Worm (Caenorhabditis elegans): Measurements from ENCODE around the gene F45E4.5.
A peak's percentile ranks its signal among the peaks of the same experiment; 100 is the strongest.

F45E4.5 gene

ce11 chrIV:7586972-7587371 is 41.9 kb downstream of the F45E4.5 start:
- TF ChIP-seq lin-26 (GFP tag; IDR thresholded peaks at IDR 0.05) (no peak), egl-44 (GFP tag; IDR thresholded peaks at IDR 0.05) (no peak), T26A5.8 (tag; optimal IDR thresholded peaks at IDR 0.05) (no peak), bed-2 (GFP tag; IDR thresholded peaks at IDR 0.05) (no peak), F33H1.4 (GFP tag; IDR thresholded peaks at IDR 0.05) (no peak), K12H6.12 (tag; optimal IDR thresholded peaks at IDR 0.05) (no peak), rpc-1 (optimal IDR thresholded peaks at IDR 0.05) (no peak), rpc-1 (tag; optimal IDR thresholded peaks at IDR 0.05) (no peak), C17E4.6 (GFP tag; IDR thresholded peaks at IDR 0.05) (no peak), C06A6.2 (GFP tag; conservative IDR thresholded peaks at IDR 0.05) (no peak)

ce11 chrIV:7585273-7585882 is 43.5 kb downstream of the F45E4.5 start:
- TF ChIP-seq F33H1.4 (GFP tag; IDR thresholded peaks at IDR 0.05) (no peak), egl-18 (GFP tag; IDR thresholded peaks at IDR 0.05) (0 out of 2 replicates have a peak, but pooled peaks have one; percentile 26)

- TF ChIP-seq ztf-26 (tag; optimal IDR thresholded peaks at IDR 0.05) (no peak), nhr-120 (GFP tag; IDR thresholded peaks at IDR 0.05) (no peak), aptf-2 (GFP tag; conservative IDR thresholded peaks at IDR 0.05) (no peak), K12H6.12 (tag; optimal IDR thresholded peaks at IDR 0.05) (peak; percentile 36), die-1 (tag; optimal IDR thresholded peaks at IDR 0.05) (no peak), ceh-40 (GFP tag; IDR thresholded peaks at IDR 0.05) (no peak), dpl-1 (GFP tag; optimal IDR thresholded peaks at IDR 0.05) (peak; percentile 77), egl-44 (GFP tag; IDR thresholded peaks at IDR 0.05) (no peak), C06A6.2 (GFP tag; conservative IDR thresholded peaks at IDR 0.05) (no peak), ztf-25 (GFP tag; IDR thresholded peaks at IDR 0.05) (no peak), hrde-1 (tag; optimal IDR thresholded peaks at IDR 0.05; ENCODE audit: borderline replicate concordance) (peak; percentile 24), ceh-91 (GFP tag; IDR thresholded peaks at IDR 0.05) (peak; percentile 74), B0019.2 (GFP tag; conservative IDR thresholded peaks at IDR 0.05) (peak; percentile 61; the same call in 1 of the 2 replicates), efl-1 (GFP tag; optimal IDR thresholded peaks at IDR 0.05) (peak; percentile 81), sptf-2 (GFP tag; optimal IDR thresholded peaks at IDR 0.05) (no peak), ztf-18 (tag; optimal IDR thresholded peaks at IDR 0.05) (peak; percentile 90), lsl-1 (GFP tag; optimal IDR thresholded peaks at IDR 0.05) (peak; percentile 81), ets-4 (GFP tag; optimal IDR thresholded peaks at IDR 0.05) (no peak), T26A5.8 (tag; optimal IDR thresholded peaks at IDR 0.05) (no peak), F10E7.11 (tag; optimal IDR thresholded peaks at IDR 0.05) (no peak), nfya-1 (tag; optimal IDR thresholded peaks at IDR 0.05; ENCODE audit: borderline replicate concordance, insufficient read depth) (no peak), nfya-2 (GFP tag; IDR thresholded peaks at IDR 0.05) (no peak), ztf-3 (GFP tag; optimal IDR thresholded peaks at IDR 0.05) (no peak), dpff-1 (tag; optimal IDR thresholded peaks at IDR 0.05) (no peak), egrh-3 (GFP tag; IDR thresholded peaks at IDR 0.05) (0 out of 2 replicates have a peak, but pooled peaks have one; percentile 46), hlh-26 (GFP tag; conservative IDR thresholded peaks at IDR 0.05) (no peak), egl-18 (GFP tag; IDR thresholded peaks at IDR 0.05) (no peak), B0261.1 (tag; optimal IDR thresholded peaks at IDR 0.05) (peak; percentile 9), Y67H2A.10 (GFP tag; conservative IDR thresholded peaks at IDR 0.05) (no peak), aptf-3 (GFP tag; IDR thresholded peaks at IDR 0.05) (no peak), dox-1 (GFP tag; IDR thresholded peaks at IDR 0.05) (no peak; the same call in 1 of the 2 replicates), snpc-1.1 (tag; optimal IDR thresholded peaks at IDR 0.05; ENCODE audit: insufficient read depth) (peak; percentile 78), ccch-3 (GFP tag; optimal IDR thresholded peaks at IDR 0.05) (no peak), Y53F4B.3 (GFP tag; IDR thresholded peaks at IDR 0.05) (no peak), ekl-4 (GFP tag; IDR thresholded peaks at IDR 0.05) (peak; percentile 75), tlf-1 (GFP tag; optimal IDR thresholded peaks at IDR 0.05) (peak; percentile 73), nfyb-1 (GFP tag; IDR thresholded peaks at IDR 0.05) (peak; percentile 83), ztf-28 (GFP tag; IDR thresholded peaks at IDR 0.05) (0 out of 2 replicates have a peak, but pooled peaks have one; percentile 27)
These were observed 48.7 kb downstream of the F45E4.5 start, which contains the start of the genes cec-5 and nol-10 for ce11 chrIV:7580062-7580614. Gene cec-5 (minus strand): TSS chrIV:7580112. Gene nol-10 (plus strand): TSS chrIV:7580597.
